Fruit fly (Drosophila melanogaster) ovary, adult (tissue): Measurements from ENCODE around the gene cher.
A peak's percentile ranks its signal among the peaks of the same experiment; 100 is the strongest.

ENCODE experiments used
- CG17801 ChIP-seq: fragments of 200-800 bp; optimal IDR thresholded peaks from 2 replicates; lab custom pipeline; 2019; ENCODE audit warnings: missing biosample characterization, mild to moderate bottlenecking, missing genetic modification characterization, moderate library complexity; ENCODE audit not compliant: partially characterized antibody

The cher gene

dm6 chr3R:17124177-17124576 lies 1.0 kb downstream of the cher start, which contains the start of gene CG45079:
Gene CG45079 (plus strand): TSS chr3R:17124477.
- no peak for TF ChIP-seq CG17801 (GFP tag; lab: Kevin White, UChicago)

- TF ChIP-seq CG17801 (GFP tag; lab: Kevin White, UChicago): no peak
These were observed 2.2 kb downstream of the cher start for dm6 chr3R:17122796-17123504.

- TF ChIP-seq CG17801 (GFP tag; lab: Kevin White, UChicago): no peak
These were observed 3.9 kb downstream of the cher start, which contains the start of gene CG42779 for dm6 chr3R:17121277-17121676. Gene CG42779 (plus strand): TSS chr3R:17121577.

dm6 chr3R:17120165-17120564 lies 5.0 kb downstream of the cher start, which contains the start of gene CG34278:
Gene CG34278 (plus strand): TSS chr3R:17120465.
- TF ChIP-seq CG17801 (GFP tag; lab: Kevin White, UChicago): no peak

dm6 chr3R:17118917-17119378 lies 6.2 kb downstream of the cher start:
- TF ChIP-seq CG17801 (GFP tag; lab: Kevin White, UChicago): peak; percentile 56

dm6 chr3R:17117607-17118327 lies 7.4 kb downstream of the cher start:
- TF ChIP-seq CG17801 (GFP tag; lab: Kevin White, UChicago): no peak

dm6 chr3R:17116231-17116630 lies 9.0 kb downstream of the cher start:
- no peak for TF ChIP-seq CG17801 (GFP tag; lab: Kevin White, UChicago)

- no peak for TF ChIP-seq CG17801 (GFP tag; lab: Kevin White, UChicago)
These were observed 9.5 kb downstream of the cher start for dm6 chr3R:17115668-17116067.

dm6 chr3R:17110880-17111726 lies 14.1 kb downstream of the cher start:
- no peak for TF ChIP-seq CG17801 (GFP tag; lab: Kevin White, UChicago)

- no peak for TF ChIP-seq CG17801 (GFP tag; lab: Kevin White, UChicago)
These were observed 16.3 kb downstream of the cher start for dm6 chr3R:17108881-17109280.

- no peak for TF ChIP-seq CG17801 (GFP tag; lab: Kevin White, UChicago)
These were observed 37.1 kb downstream of the cher start, which contains the start of gene cal1 for dm6 chr3R:17087977-17088618. Gene cal1 (plus strand): TSS chr3R:17088280.

- no peak for TF ChIP-seq CG17801 (GFP tag; lab: Kevin White, UChicago)
These were observed 40.0 kb downstream of the cher start, which contains the start of gene GckIII for dm6 chr3R:17085029-17085807. Gene GckIII (plus strand): TSS chr3R:17085513.

dm6 chr3R:17082471-17082870 lies 42.7 kb downstream of the cher start:
- no peak for TF ChIP-seq CG17801 (GFP tag; lab: Kevin White, UChicago)
